Fruit fly (Drosophila melanogaster) whole organism, embryonic: Measurements from ENCODE around the gene Kaz1-ORFB.

Source experiments
- BEAF-32 ChIP-seq: fragments of 200-800 bp; sonication (Bioruptor generic); optimal IDR thresholded peaks from 3 replicates; lab custom pipeline; 2017; ENCODE audit warnings: missing biosample characterization, missing genetic modification characterization, mild to moderate bottlenecking, moderate library complexity, missing genetic modification reagents
- CG10565 ChIP-seq: fragments of 200-800 bp; sonication (Bioruptor generic); optimal IDR thresholded peaks from 3 replicates; lab custom pipeline; 2016; ENCODE audit warnings: missing biosample characterization, mild to moderate bottlenecking, missing genetic modification characterization
- CG11247 ChIP-seq: fragments of 200-800 bp; sonication (Bioruptor generic); IDR thresholded peaks from 2 replicates; pipeline ENCODE4 v1.3.6; 2022; ENCODE audit warnings: missing biosample characterization, missing genetic modification characterization
- CG15601 ChIP-seq: fragments of 200-800 bp; sonication (Bioruptor generic); optimal IDR thresholded peaks from 3 replicates; lab custom pipeline; 2019; ENCODE audit warnings: missing biosample characterization, mild to moderate bottlenecking, missing genetic modification characterization, moderate library complexity
- CG16813 ChIP-seq: fragments of 200-800 bp; sonication (Bioruptor generic); IDR thresholded peaks from 3 replicates; pipeline ENCODE4 v1.3.6; 2022; ENCODE audit warnings: missing biosample characterization, missing genetic modification characterization; ENCODE audit not compliant: partially characterized antibody
- CG1832 ChIP-seq: fragments of 200-800 bp; sonication (Bioruptor generic); optimal IDR thresholded peaks from 2 replicates; lab custom pipeline; 2017; ENCODE audit warnings: missing biosample characterization, mild to moderate bottlenecking, missing genetic modification characterization, inconsistent platforms
- CG18476 ChIP-seq: fragments of 200-800 bp; sonication (Bioruptor generic); optimal IDR thresholded peaks from 2 replicates; lab custom pipeline; 2016; ENCODE audit warnings: missing biosample characterization, mild to moderate bottlenecking, missing genetic modification characterization
- CG5180 ChIP-seq: fragments of 200-800 bp; sonication (Bioruptor generic); optimal IDR thresholded peaks from 3 replicates; lab custom pipeline; 2017; ENCODE audit warnings: missing biosample characterization, missing genetic modification characterization, mild to moderate bottlenecking, moderate library complexity, missing genetic modification reagents
- CG6791 ChIP-seq: fragments of 200-800 bp; sonication (Bioruptor generic); IDR thresholded peaks from 3 replicates; pipeline ENCODE4 v1.3.6; 2022; ENCODE audit warnings: missing biosample characterization, missing genetic modification characterization; ENCODE audit not compliant: partially characterized antibody
- CG7963 ChIP-seq: fragments of 200-800 bp; sonication (Bioruptor generic); IDR thresholded peaks from 3 replicates; pipeline ENCODE4 v1.3.6; 2022; ENCODE audit warnings: missing biosample characterization, missing genetic modification characterization; ENCODE audit not compliant: partially characterized antibody
- Dll ChIP-seq: fragments of 200-800 bp; sonication (Bioruptor generic); IDR thresholded peaks from 4 replicates; pipeline ENCODE4 v1.3.6; 2022; ENCODE audit warnings: missing biosample characterization, missing genetic modification characterization; ENCODE audit not compliant: partially characterized antibody
- Doc3 ChIP-seq: fragments of 200-800 bp; sonication (Bioruptor generic); IDR thresholded peaks from 3 replicates; pipeline ENCODE4 v1.3.6; 2022; ENCODE audit warnings: missing biosample characterization, missing genetic modification characterization; ENCODE audit not compliant: partially characterized antibody
- HLH4C ChIP-seq: fragments of 200-800 bp; sonication (Bioruptor generic); IDR thresholded peaks from 3 replicates; pipeline ENCODE4 v1.3.6; 2022; ENCODE audit warnings: missing biosample characterization, missing genetic modification characterization; ENCODE audit not compliant: partially characterized antibody
- NFAT ChIP-seq: fragments of 200-800 bp; sonication (Bioruptor generic); IDR thresholded peaks from 2 replicates; pipeline ENCODE4 v1.3.6; 2022; ENCODE audit warnings: missing biosample characterization, missing genetic modification characterization
- Oaz ChIP-seq: fragments of 200-800 bp; sonication (Bioruptor generic); IDR thresholded peaks from 2 replicates; pipeline ENCODE4 v1.3.6; 2022; ENCODE audit warnings: missing biosample characterization, missing genetic modification characterization
- Opbp ChIP-seq: fragments of 200-800 bp; sonication (Bioruptor generic); IDR thresholded peaks from 3 replicates; pipeline ENCODE4 v1.3.6; 2022; ENCODE audit warnings: missing biosample characterization, missing genetic modification characterization; ENCODE audit not compliant: partially characterized antibody
- Rx ChIP-seq: fragments of 200-800 bp; sonication (Bioruptor generic); IDR thresholded peaks from 2 replicates; pipeline ENCODE4 v1.3.6; 2022; ENCODE audit warnings: missing biosample characterization, missing genetic modification characterization
- Scr ChIP-seq: fragments of 200-800 bp; sonication (Bioruptor generic); IDR thresholded peaks from 2 replicates; pipeline ENCODE4 v1.3.6; 2022; ENCODE audit warnings: missing biosample characterization, missing genetic modification characterization; ENCODE audit not compliant: partially characterized antibody
- Side ChIP-seq: fragments of 200-800 bp; sonication (Bioruptor generic); optimal IDR thresholded peaks from 2 replicates; lab custom pipeline; 2016; ENCODE audit warnings: missing biosample characterization, missing genetic modification characterization
- Sry-β ChIP-seq: fragments of 200-800 bp; sonication (Bioruptor generic); optimal IDR thresholded peaks from 2 replicates; lab custom pipeline; 2018; ENCODE audit warnings: missing biosample characterization, mild to moderate bottlenecking, missing genetic modification characterization, moderate library complexity
- Sry-δ ChIP-seq: fragments of 200-800 bp; sonication (Bioruptor generic); optimal IDR thresholded peaks from 2 replicates; lab custom pipeline; 2016; ENCODE audit warnings: missing biosample characterization, missing genetic modification characterization
- ac ChIP-seq: fragments of 200-800 bp; sonication (Bioruptor generic); optimal IDR thresholded peaks from 3 replicates; lab custom pipeline; 2017; ENCODE audit warnings: missing biosample characterization, mild to moderate bottlenecking, missing genetic modification characterization
- ato ChIP-seq: fragments of 200-800 bp; sonication (Bioruptor generic); IDR thresholded peaks from 2 replicates; pipeline ENCODE4 v1.3.6; 2022; ENCODE audit warnings: missing biosample characterization, missing genetic modification characterization; ENCODE audit not compliant: partially characterized antibody
- bbx ChIP-seq: fragments of 200-800 bp; sonication (Bioruptor generic); IDR thresholded peaks from 2 replicates; pipeline ENCODE4 v1.3.6; 2022; ENCODE audit warnings: missing biosample characterization, missing genetic modification characterization; ENCODE audit not compliant: partially characterized antibody
- chinmo ChIP-seq: fragments of 200-800 bp; sonication (Bioruptor generic); IDR thresholded peaks from 4 replicates; pipeline ENCODE4 v1.3.6; 2022; ENCODE audit warnings: missing biosample characterization, missing genetic modification characterization; ENCODE audit not compliant: partially characterized antibody
- ftz-f1 ChIP-seq: fragments of 200-800 bp; sonication (Bioruptor generic); optimal IDR thresholded peaks from 2 replicates; lab custom pipeline; 2016; ENCODE audit warnings: missing biosample characterization, missing genetic modification characterization
- gcm ChIP-seq: fragments of 200-800 bp; sonication (Bioruptor generic); optimal IDR thresholded peaks from 2 replicates; lab custom pipeline; 2019; ENCODE audit warnings: missing biosample characterization, mild to moderate bottlenecking, missing genetic modification characterization, moderate library complexity
- ken ChIP-seq: fragments of 200-800 bp; sonication (Bioruptor generic); IDR thresholded peaks from 3 replicates; pipeline ENCODE4 v1.3.6; 2022; ENCODE audit warnings: missing biosample characterization, missing genetic modification characterization
- knrl ChIP-seq: fragments of 200-800 bp; sonication (Bioruptor generic); IDR thresholded peaks from 3 replicates; pipeline ENCODE4 v1.3.6; 2022; ENCODE audit warnings: missing biosample characterization, missing genetic modification characterization; ENCODE audit not compliant: partially characterized antibody
- row ChIP-seq: fragments of 200-800 bp; sonication (Bioruptor generic); IDR thresholded peaks from 3 replicates; pipeline ENCODE4 v1.3.6; 2022; ENCODE audit warnings: missing biosample characterization, missing genetic modification characterization
- sna ChIP-seq: fragments of 200-800 bp; sonication (Bioruptor generic); IDR thresholded peaks from 2 replicates; pipeline ENCODE4 v1.3.6; 2022; ENCODE audit warnings: missing biosample characterization, missing genetic modification characterization; ENCODE audit not compliant: partially characterized antibody
- sr ChIP-seq: fragments of 200-800 bp; sonication (Bioruptor generic); IDR thresholded peaks from 3 replicates; pipeline ENCODE4 v1.3.6; 2022; ENCODE audit warnings: missing biosample characterization, missing genetic modification characterization
- sug ChIP-seq: fragments of 200-800 bp; optimal IDR thresholded peaks from 2 replicates; lab custom pipeline; 2019; ENCODE audit warnings: missing biosample characterization, mild to moderate bottlenecking, missing genetic modification characterization, moderate library complexity
- vvl ChIP-seq: fragments of 200-800 bp; sonication (Bioruptor generic); IDR thresholded peaks from 2 replicates; pipeline ENCODE4 v1.3.6; 2022; ENCODE audit warnings: missing biosample characterization, missing genetic modification characterization
- zen2 ChIP-seq: fragments of 200-800 bp; sonication (Bioruptor generic); IDR thresholded peaks from 3 replicates; pipeline ENCODE4 v1.3.6; 2022; ENCODE audit warnings: missing biosample characterization, missing genetic modification characterization; ENCODE audit not compliant: partially characterized antibody

Gene Kaz1-ORFB

dm6 chr3L:175949-176348 is 40.5 kb upstream of the Kaz1-ORFB start, which contains the start of gene CG7049 (continued):
- no peak for TF ChIP-seq ftz-f1 (GFP tag; lab: Kevin White, UChicago)
- TF ChIP-seq NFAT (GFP tag; lab: Robert Waterston, UW): no peak
- no peak for TF ChIP-seq CG10565 (GFP tag; lab: Kevin White, UChicago)
- TF ChIP-seq BEAF-32 (GFP tag; lab: Kevin White, UChicago): peak; percentile 9

- TF ChIP-seq CG1832 (no peak), CG7963 (GFP tag; lab: Robert Waterston, UW) (peak; percentile 29; the same call in 1 of the 3 replicates), CG6791 (GFP tag; lab: Robert Waterston, UW) (peak; percentile 59; the same call in 1 of the 3 replicates), ken (0 out of 3 replicates have a peak, but pooled peaks have one; percentile 10), Scr (GFP tag; lab: Robert Waterston, UW) (peak; percentile 38; the same call in 1 of the 2 replicates), sug (tag; lab: Kevin White, UChicago) (no peak), chinmo (GFP tag; lab: Robert Waterston, UW) (0 out of 4 replicates have a peak, but pooled peaks have one; percentile 33), HLH4C (GFP tag; lab: Robert Waterston, UW) (0 out of 3 replicates have a peak, but pooled peaks have one; percentile 21), ato (GFP tag; lab: Robert Waterston, UW) (0 out of 2 replicates have a peak, but pooled peaks have one; percentile 37), bbx (GFP tag; lab: Robert Waterston, UW) (peak; percentile 65), gcm (peak; percentile 29), CG11247 (GFP tag; lab: Robert Waterston, UW) (no peak), zen2 (GFP tag; lab: Robert Waterston, UW) (0 out of 3 replicates have a peak, but pooled peaks have one; percentile 29), sr (GFP tag; lab: Robert Waterston, UW) (0 out of 3 replicates have a peak, but pooled peaks have one; percentile 10), CG5180 (GFP tag; lab: Kevin White, UChicago) (no peak), knrl (GFP tag; lab: Robert Waterston, UW) (peak; percentile 37; the same call in 1 of the 3 replicates), Oaz (no peak), Dll (GFP tag; lab: Robert Waterston, UW) (peak; percentile 70), vvl (GFP tag; lab: Robert Waterston, UW) (0 out of 2 replicates have a peak, but pooled peaks have one; percentile 17), Sry-β (peak; percentile 67), row (GFP tag; lab: Robert Waterston, UW) (0 out of 3 replicates have a peak, but pooled peaks have one; percentile 15), Rx (0 out of 2 replicates have a peak, but pooled peaks have one; percentile 3), CG18476 (GFP tag; lab: Kevin White, UChicago) (no peak), sna (GFP tag; lab: Robert Waterston, UW) (peak; percentile 36; the same call in 1 of the 2 replicates), CG15601 (tag; lab: Kevin White, UChicago) (no peak), Side (GFP tag; lab: Kevin White, UChicago) (no peak), Opbp (peak; percentile 57; the same call in 1 of the 3 replicates), Sry-δ (peak; percentile 7), Doc3 (GFP tag; lab: Robert Waterston, UW) (peak; percentile 25; the same call in 1 of the 3 replicates), CG16813 (0 out of 3 replicates have a peak, but pooled peaks have one; percentile 33), ac (no peak), BEAF-32 (GFP tag; lab: Kevin White, UChicago) (peak; percentile 40)
Measured at dm6 chr3L:177938-178337, 38.5 kb upstream of the Kaz1-ORFB start.
